Worm (Caenorhabditis elegans): Measurements from ENCODE around the gene aff-1.

DNA sequence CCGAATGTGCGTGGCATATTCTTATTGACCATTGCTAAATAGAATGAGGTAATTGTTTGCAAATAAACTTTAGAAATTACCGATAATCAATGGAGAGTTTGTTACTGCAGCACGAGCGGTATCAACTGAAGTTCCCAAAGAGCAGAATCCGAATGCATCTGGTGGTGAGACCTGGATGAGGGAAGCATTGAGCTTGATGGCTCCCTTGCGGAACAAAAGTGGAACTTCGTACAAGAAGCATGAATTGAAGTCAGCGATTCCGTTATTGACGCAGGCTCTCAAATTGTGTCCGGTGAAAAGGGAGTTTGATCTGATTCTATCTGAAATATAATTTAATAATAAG, 26.0 kb upstream of the aff-1 start:
- no peak for TF ChIP-seq alr-1 (tag; optimal IDR thresholded peaks at IDR 0.05)
- no peak for TF ChIP-seq nhr-11 (tag; optimal IDR thresholded peaks at IDR 0.05)
- TF ChIP-seq unc-55 (GFP tag; optimal IDR thresholded peaks at IDR 0.05) = no peak
- no peak for TF ChIP-seq ama-1 (optimal IDR thresholded peaks at IDR 0.05)
- TF ChIP-seq sma-9 (GFP tag; optimal IDR thresholded peaks at IDR 0.05) = no peak
- no peak for TF ChIP-seq sma-9 (tag; optimal IDR thresholded peaks at IDR 0.05)
- TF ChIP-seq C34F6.9 (tag; optimal IDR thresholded peaks at IDR 0.05) = no peak

Data from whole organism, L2 larva.